Fruit fly (Drosophila melanogaster) whole organism, embryonic: Measurements from ENCODE around the gene Nf-YC.

Experiments
- CG12104 ChIP-seq: fragments of 200-800 bp; sonication (Bioruptor generic); optimal IDR thresholded peaks from 3 replicates; lab custom pipeline; 2016; ENCODE audit warnings: missing biosample characterization, missing genetic modification characterization
- CG1233 ChIP-seq: fragments of 200-800 bp; sonication (Bioruptor generic); optimal IDR thresholded peaks from 4 replicates; lab custom pipeline; 2018; ENCODE audit warnings: missing biosample characterization, mild to moderate bottlenecking, missing genetic modification characterization
- CG12744 ChIP-seq: fragments of 200-800 bp; sonication (Bioruptor generic); optimal IDR thresholded peaks from 2 replicates; lab custom pipeline; 2016; ENCODE audit warnings: missing biosample characterization, missing genetic modification characterization
- CG14710 ChIP-seq: fragments of 200-800 bp; sonication (Bioruptor generic); optimal IDR thresholded peaks from 3 replicates; lab custom pipeline; 2019; ENCODE audit warnings: missing biosample characterization, mild to moderate bottlenecking, missing genetic modification characterization, moderate library complexity
- CG15269 ChIP-seq: fragments of 200-800 bp; sonication (Bioruptor generic); optimal IDR thresholded peaks from 2 replicates; lab custom pipeline; 2018; ENCODE audit warnings: missing biosample characterization, mild to moderate bottlenecking, missing genetic modification characterization, moderate library complexity
- CG16779 ChIP-seq: fragments of 200-800 bp; sonication (Bioruptor generic); IDR thresholded peaks from 2 replicates; pipeline ENCODE4 v1.3.6; 2022; ENCODE audit warnings: missing biosample characterization, missing genetic modification characterization
- CG3281 ChIP-seq: fragments of 200-800 bp; sonication (Bioruptor generic); optimal IDR thresholded peaks from 3 replicates; lab custom pipeline; 2017; ENCODE audit warnings: missing biosample characterization, mild to moderate bottlenecking, missing genetic modification characterization
- CG43689 ChIP-seq: fragments of 200-800 bp; sonication (Bioruptor generic); IDR thresholded peaks from 2 replicates; pipeline ENCODE4 v1.3.6; 2022; ENCODE audit warnings: missing biosample characterization, missing genetic modification characterization
- CG4820 ChIP-seq: fragments of 200-800 bp; sonication (Bioruptor generic); optimal IDR thresholded peaks from 3 replicates; lab custom pipeline; 2016; ENCODE audit warnings: missing biosample characterization, missing genetic modification characterization
- CG4854 ChIP-seq: fragments of 200-800 bp; sonication (Bioruptor generic); optimal IDR thresholded peaks from 2 replicates; lab custom pipeline; 2016; ENCODE audit warnings: missing biosample characterization, missing genetic modification characterization, inconsistent platforms
- CG6813 ChIP-seq: fragments of 200-800 bp; sonication (Bioruptor generic); optimal IDR thresholded peaks from 2 replicates; lab custom pipeline; 2017; ENCODE audit warnings: missing biosample characterization, missing genetic modification characterization, mild to moderate bottlenecking, moderate library complexity, missing genetic modification reagents
- CG7839 ChIP-seq: fragments of 200-800 bp; sonication (Bioruptor generic); optimal IDR thresholded peaks from 3 replicates; lab custom pipeline; 2018; ENCODE audit warnings: missing biosample characterization, mild to moderate bottlenecking, missing genetic modification characterization, moderate library complexity
- CG8359 ChIP-seq: fragments of 200-800 bp; sonication (Bioruptor generic); optimal IDR thresholded peaks from 2 replicates; lab custom pipeline; 2017; ENCODE audit warnings: missing biosample characterization, mild to moderate bottlenecking, missing genetic modification characterization, borderline replicate concordance
- CG8944 ChIP-seq: fragments of 200-800 bp; sonication (Bioruptor generic); optimal IDR thresholded peaks from 3 replicates; lab custom pipeline; 2016; ENCODE audit warnings: missing biosample characterization, missing genetic modification characterization
- CG9797 ChIP-seq: fragments of 200-800 bp; sonication (Bioruptor generic); optimal IDR thresholded peaks from 3 replicates; lab custom pipeline; 2018; ENCODE audit warnings: missing biosample characterization, mild to moderate bottlenecking, missing genetic modification characterization
- Dad ChIP-seq: fragments of 200-800 bp; sonication (Bioruptor generic); optimal IDR thresholded peaks from 3 replicates; lab custom pipeline; 2016; ENCODE audit warnings: missing biosample characterization, missing genetic modification characterization
- Drgx ChIP-seq: fragments of 200-800 bp; sonication (Bioruptor generic); IDR thresholded peaks from 2 replicates; pipeline ENCODE4 v1.3.6; 2022; ENCODE audit warnings: missing biosample characterization, missing genetic modification characterization
- E2f1 ChIP-seq: fragments of 200-800 bp; sonication (Bioruptor generic); IDR thresholded peaks from 2 replicates; pipeline ENCODE4 v1.3.6; 2022; ENCODE audit warnings: missing biosample characterization, missing genetic modification characterization
- ERR ChIP-seq: fragments of 200-800 bp; sonication (Bioruptor generic); optimal IDR thresholded peaks from 2 replicates; lab custom pipeline; 2016; ENCODE audit warnings: missing biosample characterization, missing genetic modification characterization
- Eip74EF ChIP-seq, 2 experiments: fragments of 200-800 bp in 1 of 2; fragments of >200 bp in 1 of 2; sonication (Bioruptor generic) in 1 of 2; optimal IDR thresholded peaks; 2 replicates each; lab custom pipeline; 2017 to 2019; ENCODE audit warnings: missing biosample characterization in 2 of 2, missing genetic modification characterization in 2 of 2, mild to moderate bottlenecking in 1 of 2, moderate library complexity in 1 of 2
- Ets97D ChIP-seq: fragments of 200-800 bp; sonication (Bioruptor generic); optimal IDR thresholded peaks from 3 replicates; lab custom pipeline; 2016; ENCODE audit warnings: missing biosample characterization, missing genetic modification characterization
- Gsc ChIP-seq: fragments of 200-800 bp; sonication (Bioruptor generic); IDR thresholded peaks from 2 replicates; pipeline ENCODE4 v1.3.6; 2022; ENCODE audit warnings: missing biosample characterization, missing genetic modification characterization
- MTF-1 ChIP-seq: fragments of 200-800 bp; sonication (Bioruptor generic); optimal IDR thresholded peaks from 2 replicates; lab custom pipeline; 2018; ENCODE audit warnings: missing biosample characterization, mild to moderate bottlenecking, missing genetic modification characterization, borderline replicate concordance
- Max ChIP-seq: fragments of 200-800 bp; sonication (Bioruptor generic); optimal IDR thresholded peaks from 2 replicates; lab custom pipeline; 2016; ENCODE audit warnings: missing biosample characterization, mild to moderate bottlenecking, missing genetic modification characterization
- Meics ChIP-seq: fragments of 200-800 bp; sonication (Bioruptor generic); optimal IDR thresholded peaks from 2 replicates; lab custom pipeline; 2017; ENCODE audit warnings: missing biosample characterization, mild to moderate bottlenecking, missing genetic modification characterization
- NC2β ChIP-seq: fragments of 200-800 bp; sonication (Bioruptor generic); optimal IDR thresholded peaks from 2 replicates; lab custom pipeline; 2016; ENCODE audit warnings: missing biosample characterization, missing genetic modification characterization
- Sry-β ChIP-seq: fragments of 200-800 bp; sonication (Bioruptor generic); optimal IDR thresholded peaks from 2 replicates; lab custom pipeline; 2018; ENCODE audit warnings: missing biosample characterization, mild to moderate bottlenecking, missing genetic modification characterization, moderate library complexity
- Stat92E ChIP-seq, 3 experiments: fragments of >200 bp in 2 of 3; fragments of 200-800 bp in 1 of 3; sonication (Bioruptor generic) in 1 of 3; optimal IDR thresholded peaks; 2 replicates each; lab custom pipeline; 2017 to 2019; ENCODE audit warnings: missing biosample characterization in 3 of 3, missing genetic modification characterization in 3 of 3, mild to moderate bottlenecking in 1 of 3, moderate library complexity in 1 of 3
- Trl ChIP-seq, 3 experiments: fragments of >200 bp in 2 of 3; fragments of 200-800 bp in 1 of 3; sonication (Bioruptor generic) in 1 of 3; optimal IDR thresholded peaks; 2 replicates in 1 of 3; 3 replicates in 2 of 3; lab custom pipeline; 2016 to 2017; ENCODE audit warnings: missing biosample characterization in 1 of 3, missing genetic modification characterization in 1 of 3
- Xrp1 ChIP-seq: fragments of 200-800 bp; sonication (Bioruptor generic); IDR thresholded peaks from 2 replicates; pipeline ENCODE4 v1.3.6; 2022; ENCODE audit warnings: missing biosample characterization, missing genetic modification characterization
- bab2 ChIP-seq: fragments of 200-800 bp; sonication (Bioruptor generic); optimal IDR thresholded peaks from 2 replicates; lab custom pipeline; 2016; ENCODE audit warnings: missing biosample characterization, missing genetic modification characterization
- br ChIP-seq: fragments of >200 bp; optimal IDR thresholded peaks from 2 replicates; lab custom pipeline; 2017
- bsh ChIP-seq, 2 experiments: fragments of 200-800 bp; sonication (Bioruptor generic); optimal IDR thresholded peaks; 2 replicates each; lab custom pipeline; 2017 to 2018; ENCODE audit warnings: mild to moderate bottlenecking in 2 of 2, missing biosample characterization in 2 of 2, missing genetic modification characterization in 2 of 2, moderate library complexity in 1 of 2
- cas ChIP-seq: fragments of 200-800 bp; sonication (Bioruptor generic); IDR thresholded peaks from 2 replicates; pipeline ENCODE4 v1.3.6; 2022; ENCODE audit warnings: missing biosample characterization, missing genetic modification characterization
- ci ChIP-seq: fragments of 200-800 bp; sonication (Bioruptor generic); IDR thresholded peaks from 3 replicates; pipeline ENCODE4 v1.3.6; 2022; ENCODE audit warnings: missing biosample characterization, missing genetic modification characterization
- croc ChIP-seq: fragments of 200-800 bp; sonication (Bioruptor generic); conservative IDR thresholded peaks from 3 replicates; pipeline ENCODE4 v1.3.6; 2022; ENCODE audit warnings: missing biosample characterization, missing genetic modification characterization
- eve ChIP-seq, 2 experiments: fragments of >200 bp; optimal IDR thresholded peaks; 2 replicates each; lab custom pipeline; 2017; ENCODE audit warnings: missing biosample characterization in 2 of 2, missing genetic modification characterization in 2 of 2
- grn ChIP-seq: fragments of 200-800 bp; sonication (Bioruptor generic); optimal IDR thresholded peaks from 3 replicates; lab custom pipeline; 2017; ENCODE audit warnings: missing biosample characterization, missing genetic modification characterization
- gro ChIP-seq: fragments of 200-800 bp; sonication (Bioruptor generic); optimal IDR thresholded peaks from 2 replicates; lab custom pipeline; 2016; ENCODE audit warnings: missing biosample characterization, missing genetic modification characterization
- gsb-n ChIP-seq: fragments of 200-800 bp; sonication (Bioruptor generic); optimal IDR thresholded peaks from 3 replicates; lab custom pipeline; 2018; ENCODE audit warnings: missing biosample characterization, mild to moderate bottlenecking, missing genetic modification characterization
- inv ChIP-seq: fragments of 200-800 bp; sonication (Bioruptor generic); IDR thresholded peaks from 2 replicates; pipeline ENCODE4 v1.3.6; 2022; ENCODE audit warnings: missing biosample characterization, missing genetic modification characterization; ENCODE audit not compliant: partially characterized antibody
- jumu ChIP-seq: fragments of 200-800 bp; sonication (Bioruptor generic); optimal IDR thresholded peaks from 3 replicates; lab custom pipeline; 2016; ENCODE audit warnings: missing biosample characterization, missing genetic modification characterization
- ken ChIP-seq: fragments of 200-800 bp; sonication (Bioruptor generic); IDR thresholded peaks from 3 replicates; pipeline ENCODE4 v1.3.6; 2022; ENCODE audit warnings: missing biosample characterization, missing genetic modification characterization
- pho ChIP-seq: fragments of 200-800 bp; sonication (Bioruptor generic); optimal IDR thresholded peaks from 2 replicates; lab custom pipeline; 2016; ENCODE audit warnings: missing biosample characterization, missing genetic modification characterization
- ranshi ChIP-seq: fragments of 200-800 bp; sonication (Bioruptor generic); IDR thresholded peaks from 2 replicates; pipeline ENCODE4 v1.3.6; 2022; ENCODE audit warnings: missing biosample characterization, missing genetic modification characterization
- run ChIP-seq: fragments of 200-800 bp; sonication (Bioruptor generic); optimal IDR thresholded peaks from 3 replicates; lab custom pipeline; 2018; ENCODE audit warnings: missing biosample characterization, mild to moderate bottlenecking, missing genetic modification characterization
- shn ChIP-seq: fragments of 200-800 bp; sonication (Bioruptor generic); optimal IDR thresholded peaks from 3 replicates; lab custom pipeline; 2016; ENCODE audit warnings: missing biosample characterization, missing genetic modification characterization
- sima ChIP-seq: fragments of 200-800 bp; sonication (Bioruptor generic); optimal IDR thresholded peaks from 2 replicates; lab custom pipeline; 2016; ENCODE audit warnings: missing biosample characterization, missing genetic modification characterization
- sr ChIP-seq: fragments of 200-800 bp; sonication (Bioruptor generic); IDR thresholded peaks from 3 replicates; pipeline ENCODE4 v1.3.6; 2022; ENCODE audit warnings: missing biosample characterization, missing genetic modification characterization
- tgo ChIP-seq: fragments of 200-800 bp; sonication (Bioruptor generic); IDR thresholded peaks from 3 replicates; pipeline ENCODE4 v1.3.6; 2022; ENCODE audit warnings: missing biosample characterization, missing genetic modification characterization
- trh ChIP-seq: fragments of 200-800 bp; sonication (Bioruptor generic); optimal IDR thresholded peaks from 2 replicates; lab custom pipeline; 2016; ENCODE audit warnings: missing biosample characterization, missing genetic modification characterization

Gene Nf-YC

dm6 chrX:6854563-6854962 is 33.8 kb upstream of the Nf-YC start (continued):
- TF ChIP-seq CG8359 (GFP tag; lab: Kevin White, UChicago), result peak; percentile 40
- peak; percentile 40 for TF ChIP-seq MTF-1 (GFP tag; lab: Kevin White, UChicago)
- peak; percentile 53 for TF ChIP-seq NC2β (GFP tag; lab: Kevin White, UChicago)
- TF ChIP-seq ranshi (GFP tag; lab: Robert Waterston, UW), result peak; percentile 70
- TF ChIP-seq Meics (GFP tag; lab: Kevin White, UChicago), result peak; percentile 87
- no peak for TF ChIP-seq inv (GFP tag; lab: Robert Waterston, UW)
- TF ChIP-seq CG9797 (GFP tag; lab: Kevin White, UChicago), result no peak
- peak; percentile 63 for TF ChIP-seq gro (GFP tag; lab: Kevin White, UChicago)
- TF ChIP-seq ERR, result peak; percentile 31
- TF ChIP-seq Dad, result peak; percentile 65
- TF ChIP-seq Sry-β, result peak; percentile 28
- no peak for TF ChIP-seq Trl (optimal IDR thresholded peaks at IDR 0.05; lab: Kevin White, UChicago)
- TF ChIP-seq Trl (GFP tag; optimal IDR thresholded peaks at IDR 0.05; lab: Kevin White, UChicago), result peak; percentile 53
- TF ChIP-seq CG4854 (GFP tag; lab: Kevin White, UChicago), result peak; percentile 65
- TF ChIP-seq CG4820, result peak; percentile 83
- peak; percentile 89 for TF ChIP-seq CG7839 (tag; lab: Kevin White, UChicago)
- peak; percentile 79 for TF ChIP-seq CG1233 (GFP tag; lab: Kevin White, UChicago)
- TF ChIP-seq grn (GFP tag; lab: Kevin White, UChicago), result no peak
- TF ChIP-seq shn (GFP tag; lab: Kevin White, UChicago), result peak; percentile 15
- TF ChIP-seq bsh (GFP tag; optimal IDR thresholded peaks at IDR 0.05; lab: Kevin White, UChicago), result peak; percentile 56 to 87
- peak; percentile 91 for TF ChIP-seq ci
- peak in 1 of 2 experiments; percentile 76 for TF ChIP-seq Eip74EF (GFP tag; optimal IDR thresholded peaks at IDR 0.05; lab: Kevin White, UChicago)
- TF ChIP-seq ken (GFP tag; lab: Robert Waterston, UW), result peak; percentile 78
- no peak; the same call in 1 of the 2 replicates for TF ChIP-seq Gsc
- peak; percentile 61 for TF ChIP-seq CG12744 (GFP tag; lab: Kevin White, UChicago)
- TF ChIP-seq E2f1 (GFP tag; lab: Robert Waterston, UW), result peak; percentile 74
- no peak for TF ChIP-seq sima
- peak; percentile 82 for TF ChIP-seq tgo
- peak; percentile 73 for TF ChIP-seq CG14710
- TF ChIP-seq bab2 (GFP tag; lab: Kevin White, UChicago), result peak; percentile 60
- TF ChIP-seq croc (GFP tag; lab: Robert Waterston, UW), result peak; percentile 59
- TF ChIP-seq sr (GFP tag; lab: Robert Waterston, UW), result peak; percentile 50; the same call in 1 of the 3 replicates
- TF ChIP-seq CG12104 (GFP tag; lab: Kevin White, UChicago), result peak; percentile 69
- TF ChIP-seq eve (GFP tag; optimal IDR thresholded peaks at IDR 0.05; lab: Kevin White, UChicago), result no peak
- peak; percentile 28 for TF ChIP-seq Ets97D (GFP tag; lab: Kevin White, UChicago)
- peak; percentile 23 for TF ChIP-seq CG8944 (GFP tag; lab: Kevin White, UChicago)
- peak; percentile 89 for TF ChIP-seq Xrp1
- TF ChIP-seq CG3281, result peak; percentile 80
- no peak for TF ChIP-seq cas (GFP tag; lab: Robert Waterston, UW)
- TF ChIP-seq trh (GFP tag; lab: Kevin White, UChicago), result peak; percentile 36
- TF ChIP-seq CG15269 (tag; lab: Kevin White, UChicago), result peak; percentile 86
- peak; percentile 85 for TF ChIP-seq gsb-n
- no peak for TF ChIP-seq br (lab: Kevin White, UChicago)
- peak; percentile 69 for TF ChIP-seq Max (GFP tag; lab: Kevin White, UChicago)
- no peak for TF ChIP-seq CG43689
- peak; percentile 59 for TF ChIP-seq jumu (GFP tag; lab: Kevin White, UChicago)
- peak; percentile 78 for TF ChIP-seq CG6813
- TF ChIP-seq Drgx (GFP tag; lab: Robert Waterston, UW), result peak; percentile 91
- TF ChIP-seq Stat92E (GFP tag; optimal IDR thresholded peaks at IDR 0.05; lab: Kevin White, UChicago), result no peak
- peak; percentile 68 for TF ChIP-seq run (tag; lab: Kevin White, UChicago)
- no peak for TF ChIP-seq CG16779
- peak; percentile 56 for TF ChIP-seq pho (GFP tag; lab: Kevin White, UChicago)
